Worm (Caenorhabditis elegans): ENCODE measurements around the gene srh-130.

DNA sequence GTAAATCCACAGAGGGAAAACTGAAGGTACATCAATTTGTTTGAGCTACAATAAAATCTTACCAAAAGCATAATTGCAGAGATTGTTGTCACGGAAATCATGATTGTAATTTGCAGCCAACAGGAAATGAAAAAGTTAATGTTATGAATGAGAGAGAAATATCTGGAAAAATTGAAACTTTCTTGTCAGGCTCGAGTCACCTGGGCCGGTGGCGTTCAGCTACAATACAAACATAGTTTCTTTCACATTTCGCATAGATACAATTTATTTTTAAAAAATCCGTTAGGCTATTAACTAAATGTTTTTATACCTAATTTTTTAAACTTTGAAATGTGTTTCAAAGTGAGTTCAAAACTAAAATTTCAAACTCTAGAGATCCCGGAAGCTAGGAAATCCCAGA lies 6.7 kb downstream of the srh-130 start, which contains the start of gene srx-39:
- TF ChIP-seq nhr-76 (tag; optimal IDR thresholded peaks at IDR 0.05) (no peak), nhr-43 (tag; optimal IDR thresholded peaks at IDR 0.05; ENCODE audit: poor library complexity, severe bottlenecking) (no peak), zag-1 (tag; optimal IDR thresholded peaks at IDR 0.05) (no peak), nhr-237 (tag; optimal IDR thresholded peaks at IDR 0.05) (no peak), snpc-4 (tag; optimal IDR thresholded peaks at IDR 0.05) (no peak), ceh-82 (tag; optimal IDR thresholded peaks at IDR 0.05) (no peak), nhr-25 (tag; optimal IDR thresholded peaks at IDR 0.05) (no peak), egl-27 (tag; optimal IDR thresholded peaks at IDR 0.05) (no peak), daf-12 (tag; optimal IDR thresholded peaks at IDR 0.05) (no peak), nhr-11 (tag; optimal IDR thresholded peaks at IDR 0.05) (no peak), ceh-28 (tag; optimal IDR thresholded peaks at IDR 0.05) (no peak), sea-2 (GFP tag; optimal IDR thresholded peaks at IDR 0.05) (no peak)
